Fruit fly (Drosophila melanogaster) whole organism, embryonic: ENCODE data around the gene Hsp110.

ENCODE experiments used
- ATbp ChIP-seq: fragments of 200-800 bp; sonication (Bioruptor generic); optimal IDR thresholded peaks from 2 replicates; lab custom pipeline; 2017; ENCODE audit warnings: missing biosample characterization, mild to moderate bottlenecking, missing genetic modification characterization, missing genetic modification reagents
- Atf-2 ChIP-seq: fragments of 200-800 bp; sonication (Bioruptor generic); optimal IDR thresholded peaks from 2 replicates; lab custom pipeline; 2016; ENCODE audit warnings: missing biosample characterization, missing genetic modification characterization
- CG10209 ChIP-seq: fragments of 200-800 bp; sonication (Bioruptor generic); optimal IDR thresholded peaks from 3 replicates; lab custom pipeline; 2017; ENCODE audit warnings: missing biosample characterization, mild to moderate bottlenecking, missing genetic modification characterization, missing genetic modification reagents
- CG1024 ChIP-seq: fragments of 200-800 bp; sonication (Bioruptor generic); IDR thresholded peaks from 2 replicates; pipeline ENCODE4 v1.3.6; 2022; ENCODE audit warnings: missing biosample characterization, missing genetic modification characterization
- CG13287 ChIP-seq: fragments of 200-800 bp; sonication (Bioruptor generic); IDR thresholded peaks from 2 replicates; pipeline ENCODE4 v1.3.6; 2022; ENCODE audit warnings: missing biosample characterization, missing genetic modification characterization; ENCODE audit not compliant: partially characterized antibody
- CG15514 ChIP-seq: fragments of 200-800 bp; sonication (Bioruptor generic); optimal IDR thresholded peaks from 3 replicates; lab custom pipeline; 2017; ENCODE audit warnings: missing biosample characterization, missing genetic modification characterization, mild to moderate bottlenecking, moderate library complexity, missing genetic modification reagents
- CG17186 ChIP-seq: fragments of 200-800 bp; sonication (Bioruptor generic); optimal IDR thresholded peaks from 3 replicates; lab custom pipeline; 2017; ENCODE audit warnings: missing biosample characterization, missing genetic modification reagents, missing genetic modification characterization
- CG17328 ChIP-seq: fragments of 200-800 bp; sonication (Bioruptor generic); IDR thresholded peaks from 2 replicates; pipeline ENCODE4 v1.3.6; 2022; ENCODE audit warnings: missing biosample characterization, missing genetic modification characterization
- CG17361 ChIP-seq: fragments of 200-800 bp; sonication (Bioruptor generic); IDR thresholded peaks from 3 replicates; pipeline ENCODE4 v1.3.6; 2022; ENCODE audit warnings: missing biosample characterization, missing genetic modification characterization
- CG18764 ChIP-seq: fragments of 200-800 bp; sonication (Bioruptor generic); optimal IDR thresholded peaks from 3 replicates; lab custom pipeline; 2016; ENCODE audit warnings: missing biosample characterization, missing genetic modification characterization
- CG2875 ChIP-seq: fragments of 200-800 bp; sonication (Bioruptor generic); optimal IDR thresholded peaks from 2 replicates; lab custom pipeline; 2017; ENCODE audit warnings: missing biosample characterization, mild to moderate bottlenecking, missing genetic modification characterization, missing genetic modification reagents
- CG30020 ChIP-seq: fragments of 200-800 bp; optimal IDR thresholded peaks from 2 replicates; lab custom pipeline; 2019; ENCODE audit warnings: missing biosample characterization, mild to moderate bottlenecking, missing genetic modification characterization, moderate library complexity
- CG3407 ChIP-seq: fragments of 200-800 bp; sonication (Bioruptor generic); optimal IDR thresholded peaks from 2 replicates; lab custom pipeline; 2018; ENCODE audit warnings: missing biosample characterization, mild to moderate bottlenecking, missing genetic modification characterization
- CG3726 ChIP-seq: fragments of 200-800 bp; sonication (Bioruptor generic); IDR thresholded peaks from 3 replicates; pipeline ENCODE4, ENCODE4 v1.3.6; 2022; ENCODE audit warnings: missing biosample characterization, missing genetic modification characterization
- CG6689 ChIP-seq: fragments of 200-800 bp; sonication (Bioruptor generic); IDR thresholded peaks from 2 replicates; pipeline ENCODE4 v1.3.6; 2022; ENCODE audit warnings: missing biosample characterization, missing genetic modification characterization
- CG7786 ChIP-seq: fragments of 200-800 bp; sonication (Bioruptor generic); optimal IDR thresholded peaks from 2 replicates; lab custom pipeline; 2016; ENCODE audit warnings: missing biosample characterization, missing genetic modification characterization
- CG8924 ChIP-seq: fragments of 200-800 bp; optimal IDR thresholded peaks from 3 replicates; lab custom pipeline; 2019; ENCODE audit warnings: missing biosample characterization, mild to moderate bottlenecking, missing genetic modification characterization, moderate library complexity
- CG9797 ChIP-seq: fragments of 200-800 bp; sonication (Bioruptor generic); optimal IDR thresholded peaks from 3 replicates; lab custom pipeline; 2018; ENCODE audit warnings: missing biosample characterization, mild to moderate bottlenecking, missing genetic modification characterization
- CrebB ChIP-seq: fragments of 200-800 bp; sonication (Bioruptor generic); optimal IDR thresholded peaks from 3 replicates; lab custom pipeline; 2018; ENCODE audit warnings: missing biosample characterization, mild to moderate bottlenecking, missing genetic modification characterization
- D19A ChIP-seq: fragments of 200-800 bp; optimal IDR thresholded peaks from 3 replicates; lab custom pipeline; 2019; ENCODE audit warnings: missing biosample characterization, mild to moderate bottlenecking, missing genetic modification characterization, moderate library complexity
- Dip3 ChIP-seq: fragments of 200-800 bp; sonication (Bioruptor generic); optimal IDR thresholded peaks from 3 replicates; lab custom pipeline; 2016; ENCODE audit warnings: missing biosample characterization, missing genetic modification characterization
- E2f2 ChIP-seq: fragments of 200-800 bp; sonication (Bioruptor generic); IDR thresholded peaks from 2 replicates; pipeline ENCODE4 v1.3.6; 2022; ENCODE audit warnings: missing biosample characterization, missing genetic modification characterization
- Ets65A ChIP-seq: fragments of 200-800 bp; sonication (Bioruptor generic); peaks from one replicate; lab custom pipeline; 2016; ENCODE audit warnings: missing biosample characterization, missing genetic modification characterization
- Hr78 ChIP-seq, 2 experiments: fragments of 200-800 bp in 1 of 2; fragments of >200 bp in 1 of 2; sonication (Bioruptor generic) in 1 of 2; optimal IDR thresholded peaks; 2 replicates each; lab custom pipeline; 2017 to 2019; ENCODE audit warnings: missing biosample characterization in 2 of 2, missing genetic modification characterization in 2 of 2, mild to moderate bottlenecking in 1 of 2, moderate library complexity in 1 of 2
- Lim3 ChIP-seq: fragments of 200-800 bp; sonication (Bioruptor generic); IDR thresholded peaks from 2 replicates; pipeline ENCODE4 v1.3.6; 2022; ENCODE audit warnings: missing biosample characterization, missing genetic modification characterization
- Lpt ChIP-seq: fragments of >200 bp; optimal IDR thresholded peaks from 2 replicates; lab custom pipeline; 2018; ENCODE audit warnings: missing biosample characterization, missing genetic modification characterization
- NFAT ChIP-seq: fragments of 200-800 bp; sonication (Bioruptor generic); IDR thresholded peaks from 2 replicates; pipeline ENCODE4 v1.3.6; 2022; ENCODE audit warnings: missing biosample characterization, missing genetic modification characterization
- Six4 ChIP-seq: fragments of 200-800 bp; sonication (Bioruptor generic); optimal IDR thresholded peaks from 2 replicates; lab custom pipeline; 2016; ENCODE audit warnings: missing biosample characterization, missing genetic modification characterization
- amos ChIP-seq: fragments of 200-800 bp; sonication (Bioruptor generic); IDR thresholded peaks from 2 replicates; pipeline ENCODE4 v1.3.6; 2022; ENCODE audit warnings: missing biosample characterization, missing genetic modification characterization; ENCODE audit not compliant: partially characterized antibody
- bsh ChIP-seq, 2 experiments: fragments of 200-800 bp; sonication (Bioruptor generic); optimal IDR thresholded peaks; 2 replicates each; lab custom pipeline; 2017 to 2018; ENCODE audit warnings: mild to moderate bottlenecking in 2 of 2, missing biosample characterization in 2 of 2, missing genetic modification characterization in 2 of 2, moderate library complexity in 1 of 2
- chm ChIP-seq: fragments of 200-800 bp; sonication (Bioruptor generic); IDR thresholded peaks from 2 replicates; pipeline ENCODE4 v1.3.6; 2022; ENCODE audit warnings: missing biosample characterization, missing genetic modification characterization
- crp ChIP-seq, 2 experiments: fragments of 200-800 bp; sonication (Bioruptor generic); optimal IDR thresholded peaks; 2 replicates in 1 of 2; 3 replicates in 1 of 2; lab custom pipeline; 2017; ENCODE audit warnings: missing biosample characterization in 2 of 2, missing genetic modification characterization in 2 of 2, mild to moderate bottlenecking in 1 of 2, moderate library complexity in 1 of 2
- dmrt11E ChIP-seq: fragments of 200-800 bp; sonication (Bioruptor generic); optimal IDR thresholded peaks from 3 replicates; lab custom pipeline; 2018; ENCODE audit warnings: missing biosample characterization, mild to moderate bottlenecking, missing genetic modification characterization, moderate library complexity
- emc ChIP-seq: fragments of 200-800 bp; sonication (Bioruptor generic); optimal IDR thresholded peaks from 2 replicates; lab custom pipeline; 2016; ENCODE audit warnings: missing biosample characterization, missing genetic modification characterization
- en ChIP-seq: fragments of 200-800 bp; sonication (Bioruptor generic); optimal IDR thresholded peaks from 2 replicates; lab custom pipeline; 2016; ENCODE audit warnings: missing biosample characterization, missing genetic modification characterization
- eyg ChIP-seq: fragments of 200-800 bp; sonication (Bioruptor generic); optimal IDR thresholded peaks from 3 replicates; lab custom pipeline; 2016; ENCODE audit warnings: missing biosample characterization, missing genetic modification characterization
- fu2 ChIP-seq: fragments of 200-800 bp; sonication (Bioruptor generic); optimal IDR thresholded peaks from 2 replicates; lab custom pipeline; 2016; ENCODE audit warnings: missing biosample characterization, missing genetic modification characterization
- lilli ChIP-seq: fragments of 200-800 bp; sonication (Bioruptor generic); optimal IDR thresholded peaks from 3 replicates; lab custom pipeline; 2016; ENCODE audit warnings: missing biosample characterization, missing genetic modification characterization
- mirr ChIP-seq: fragments of 200-800 bp; sonication (Bioruptor generic); optimal IDR thresholded peaks from 3 replicates; lab custom pipeline; 2018; ENCODE audit warnings: missing biosample characterization, mild to moderate bottlenecking, missing genetic modification characterization
- nerfin-2 ChIP-seq: fragments of 200-800 bp; sonication (Bioruptor generic); IDR thresholded peaks from 2 replicates; pipeline ENCODE4 v1.3.6; 2022; ENCODE audit warnings: missing biosample characterization, missing genetic modification characterization; ENCODE audit not compliant: partially characterized antibody
- p53 ChIP-seq: fragments of 200-800 bp; sonication (Bioruptor generic); optimal IDR thresholded peaks from 2 replicates; lab custom pipeline; 2016; ENCODE audit warnings: missing biosample characterization, missing genetic modification characterization
- pnt ChIP-seq: fragments of 200-800 bp; sonication (Bioruptor generic); optimal IDR thresholded peaks from 3 replicates; lab custom pipeline; 2016; ENCODE audit warnings: missing biosample characterization, missing genetic modification characterization
- sd ChIP-seq: fragments of 200-800 bp; sonication (Bioruptor generic); optimal IDR thresholded peaks from 3 replicates; lab custom pipeline; 2018; ENCODE audit warnings: missing biosample characterization, mild to moderate bottlenecking, missing genetic modification characterization, moderate library complexity
- ssp ChIP-seq: fragments of 200-800 bp; sonication (Bioruptor generic); IDR thresholded peaks from 2 replicates; pipeline ENCODE4 v1.3.6; 2022; ENCODE audit warnings: missing biosample characterization, missing genetic modification characterization
- stc ChIP-seq: fragments of 200-800 bp; sonication (Bioruptor generic); IDR thresholded peaks from 2 replicates; pipeline ENCODE4 v1.3.6; 2022; ENCODE audit warnings: missing biosample characterization, missing genetic modification characterization
- sug ChIP-seq: fragments of 200-800 bp; optimal IDR thresholded peaks from 2 replicates; lab custom pipeline; 2019; ENCODE audit warnings: missing biosample characterization, mild to moderate bottlenecking, missing genetic modification characterization, moderate library complexity
- trem ChIP-seq: fragments of 200-800 bp; optimal IDR thresholded peaks from 3 replicates; lab custom pipeline; 2019; ENCODE audit warnings: missing biosample characterization, mild to moderate bottlenecking, missing genetic modification characterization, moderate library complexity
- trh ChIP-seq: fragments of 200-800 bp; sonication (Bioruptor generic); optimal IDR thresholded peaks from 2 replicates; lab custom pipeline; 2016; ENCODE audit warnings: missing biosample characterization, missing genetic modification characterization
- usp ChIP-seq: fragments of >200 bp; optimal IDR thresholded peaks from 2 replicates; lab custom pipeline; 2017; ENCODE audit warnings: missing biosample characterization, missing genetic modification characterization
- wek ChIP-seq: fragments of 200-800 bp; sonication (Bioruptor generic); optimal IDR thresholded peaks from 3 replicates; lab custom pipeline; 2018; ENCODE audit warnings: missing biosample characterization, mild to moderate bottlenecking, missing genetic modification characterization, moderate library complexity

The Hsp110 gene

dm6 chr3L:14050944-14051548 is 14.2 kb downstream of the Hsp110 start, which contains the start of gene CG6833 (continued):
- no peak for TF ChIP-seq amos (GFP tag; lab: Robert Waterston, UW)
- TF ChIP-seq emc (GFP tag; lab: Kevin White, UChicago), result peak; percentile 60
- TF ChIP-seq sug (tag; lab: Kevin White, UChicago), result peak; percentile 69
- peak; percentile 74 for TF ChIP-seq chm (GFP tag; lab: Robert Waterston, UW)
- peak; percentile 16 for TF ChIP-seq p53 (GFP tag; lab: Kevin White, UChicago)
- TF ChIP-seq dmrt11E (tag; lab: Kevin White, UChicago), result peak; percentile 27
- TF ChIP-seq CG17361, result peak; percentile 68
- no peak for TF ChIP-seq en (GFP tag; lab: Kevin White, UChicago)
- no peak for TF ChIP-seq CG3407 (GFP tag; lab: Kevin White, UChicago)
- TF ChIP-seq pnt, result peak; percentile 75
- TF ChIP-seq Lim3 (GFP tag; lab: Robert Waterston, UW), result no peak
- TF ChIP-seq nerfin-2 (GFP tag; lab: Robert Waterston, UW), result no peak
- peak; percentile 65 for TF ChIP-seq CG7786 (GFP tag; lab: Kevin White, UChicago)
- peak; percentile 57 for TF ChIP-seq trem (tag; lab: Kevin White, UChicago)
- peak; percentile 87 for TF ChIP-seq CG9797
- no peak for TF ChIP-seq Hr78 (GFP tag; optimal IDR thresholded peaks at IDR 0.05; lab: Kevin White, UChicago)
- peak in 1 of 2 experiments; percentile 48 for TF ChIP-seq bsh (GFP tag; optimal IDR thresholded peaks at IDR 0.05; lab: Kevin White, UChicago)
- TF ChIP-seq ATbp, result no peak
- TF ChIP-seq Lpt, result no peak
- peak; percentile 69 for TF ChIP-seq CG15514
- TF ChIP-seq CG1024 (GFP tag; lab: Robert Waterston, UW), result no peak; the same call in 1 of the 2 replicates
- 0 out of 2 replicates have a peak, but pooled peaks have one; percentile 17 for TF ChIP-seq stc
- peak; percentile 26 for TF ChIP-seq CrebB (tag; lab: Kevin White, UChicago)
- TF ChIP-seq CG18764 (GFP tag; lab: Kevin White, UChicago), result peak; percentile 65
- TF ChIP-seq Atf-2 (GFP tag; lab: Kevin White, UChicago), result peak; percentile 76
- TF ChIP-seq ssp (GFP tag; lab: Robert Waterston, UW), result peak; percentile 77
- TF ChIP-seq trh (GFP tag; lab: Kevin White, UChicago), result no peak
- peak; percentile 94 for TF ChIP-seq NFAT
- TF ChIP-seq mirr (GFP tag; lab: Kevin White, UChicago), result peak; percentile 62
- TF ChIP-seq CG30020 (tag; lab: Kevin White, UChicago), result peak; percentile 61
- TF ChIP-seq CG13287 (GFP tag; lab: Robert Waterston, UW), result peak; percentile 32
- TF ChIP-seq CG3726 (GFP tag; lab: Robert Waterston, UW), result peak; percentile 44; the same call in 1 of the 3 replicates
- peak; percentile 58 for TF ChIP-seq CG17328
- peak; percentile 50 for TF ChIP-seq CG6689 (GFP tag; lab: Robert Waterston, UW)
- peak; percentile 26; the same call in 1 of the 2 replicates for TF ChIP-seq E2f2
- peak; percentile 35 for TF ChIP-seq CG2875 (GFP tag; lab: Kevin White, UChicago)
- TF ChIP-seq sd (tag; lab: Kevin White, UChicago), result no peak
- TF ChIP-seq D19A (tag; lab: Kevin White, UChicago), result peak; percentile 8
- peak; percentile 50 for TF ChIP-seq fu2
- TF ChIP-seq Six4 (GFP tag; lab: Kevin White, UChicago), result peak; percentile 41
- TF ChIP-seq CG8924, result peak; percentile 45
- TF ChIP-seq CG10209, result peak; percentile 39
- no peak for TF ChIP-seq usp (GFP tag; lab: Kevin White, UChicago)
- TF ChIP-seq CG17186 (GFP tag; lab: Kevin White, UChicago), result peak; percentile 46
- peak; percentile 85 for TF ChIP-seq lilli (GFP tag; lab: Kevin White, UChicago)
- peak; percentile 82 for TF ChIP-seq Dip3
- TF ChIP-seq wek (GFP tag; lab: Kevin White, UChicago), result peak; percentile 19
- TF ChIP-seq eyg (GFP tag; lab: Kevin White, UChicago), result peak; percentile 84
- peak in 1 of 2 experiments; percentile 9 for TF ChIP-seq crp (GFP tag; optimal IDR thresholded peaks at IDR 0.05; lab: Kevin White, UChicago)
- TF ChIP-seq Ets65A (GFP tag; lab: Kevin White, UChicago), result peak; percentile 99
